Fruit fly (Drosophila melanogaster): ENCODE measurements around the gene MtnA.

The MtnA gene

dm6 chr3R:9754487-9754886 lies 29.7 kb downstream of the MtnA start, which contains the start of gene Tti1 (continued):
- TF ChIP-seq unc-4 (GFP tag; IDR thresholded peaks at IDR 0.05; ENCODE audit: partially characterized antibody) (0 out of 2 replicates have a peak, but pooled peaks have one; percentile 18), bbx (GFP tag; IDR thresholded peaks at IDR 0.05; ENCODE audit: partially characterized antibody) (peak; percentile 67), Dp (GFP tag; optimal IDR thresholded peaks at IDR 0.05) (peak; percentile 86), CG17361 (GFP tag; IDR thresholded peaks at IDR 0.05) (no peak), hb (GFP tag; IDR thresholded peaks at IDR 0.05; ENCODE audit: partially characterized antibody) (no peak), CG11085 (GFP tag; IDR thresholded peaks at IDR 0.05) (peak; percentile 9; the same call in 1 of the 2 replicates), Doc3 (GFP tag; IDR thresholded peaks at IDR 0.05; ENCODE audit: partially characterized antibody) (0 out of 3 replicates have a peak, but pooled peaks have one; percentile 43), MBD-R2 (GFP tag; IDR thresholded peaks at IDR 0.05) (peak; percentile 84), Sin3A (optimal IDR thresholded peaks at IDR 0.05) (peak; percentile 26), tna (GFP tag; IDR thresholded peaks at IDR 0.05; ENCODE audit: partially characterized antibody) (peak; percentile 36; the same call in 1 of the 2 replicates), Dll (GFP tag; IDR thresholded peaks at IDR 0.05; ENCODE audit: partially characterized antibody) (peak; percentile 48; the same call in 1 of the 4 replicates)

DNA sequence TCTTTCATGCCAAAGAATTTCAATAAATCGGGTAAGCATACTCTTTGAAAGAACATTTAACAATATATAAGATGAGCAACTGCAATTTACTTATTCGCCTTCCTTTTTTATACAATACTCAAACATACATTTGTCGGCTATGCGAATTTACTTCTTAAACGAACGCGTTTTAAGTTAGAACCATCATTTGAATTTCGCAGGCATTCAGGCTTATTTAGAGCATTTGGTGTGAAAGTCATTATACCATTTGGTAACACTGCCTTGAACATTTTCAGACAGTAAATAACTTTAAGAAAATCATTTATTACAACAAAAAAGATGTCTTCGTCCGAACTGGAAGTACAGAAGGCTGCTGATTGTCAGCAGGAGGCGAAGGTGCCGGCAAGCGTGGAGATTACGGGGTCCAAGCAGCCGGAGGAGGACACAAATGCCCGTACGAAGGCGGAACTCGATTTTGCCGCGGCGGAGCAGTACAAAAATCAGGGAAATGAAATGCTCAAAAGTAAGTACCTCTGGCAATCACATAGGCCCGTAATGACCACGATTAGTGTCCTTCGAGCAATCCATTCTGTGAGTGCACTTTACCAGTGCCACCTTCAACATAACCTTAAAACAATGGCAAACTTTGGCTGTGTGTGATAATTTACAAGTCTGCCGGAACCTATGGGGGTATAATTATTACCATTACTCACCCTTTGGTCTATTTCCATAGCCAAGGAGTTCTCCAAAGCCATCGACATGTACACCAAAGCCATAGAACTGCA lies 36.1 kb downstream of the MtnA start:
- TF ChIP-seq sens-2 (GFP tag; IDR thresholded peaks at IDR 0.05) (no peak), HmgZ (tag; optimal IDR thresholded peaks at IDR 0.05) (no peak), en (GFP tag; optimal IDR thresholded peaks at IDR 0.05) (no peak), CG10654 (GFP tag; optimal IDR thresholded peaks at IDR 0.05) (no peak), bigmax (GFP tag; optimal IDR thresholded peaks at IDR 0.05) (peak; percentile 90), Pdp1 (GFP tag; optimal IDR thresholded peaks at IDR 0.05) (no peak), pfk (GFP tag; optimal IDR thresholded peaks at IDR 0.05) (no peak), Spps (tag; optimal IDR thresholded peaks at IDR 0.05) (no peak), sc (optimal IDR thresholded peaks at IDR 0.05) (no peak), sc (GFP tag; optimal IDR thresholded peaks at IDR 0.05) (no peak), CG30431 (GFP tag; optimal IDR thresholded peaks at IDR 0.05) (no peak), E2f2 (GFP tag; IDR thresholded peaks at IDR 0.05) (peak; percentile 80), CG1603 (tag; optimal IDR thresholded peaks at IDR 0.05) (no peak), Ptx1 (GFP tag; IDR thresholded peaks at IDR 0.05) (no peak), E2f1 (GFP tag; IDR thresholded peaks at IDR 0.05) (no peak), onecut (GFP tag; IDR thresholded peaks at IDR 0.05) (no peak), Myb (GFP tag; optimal IDR thresholded peaks at IDR 0.05) (peak; percentile 15), Lhr (GFP tag; optimal IDR thresholded peaks at IDR 0.05) (no peak), MESR4 (GFP tag; optimal IDR thresholded peaks at IDR 0.05) (peak; percentile 60), knrl (GFP tag; IDR thresholded peaks at IDR 0.05; ENCODE audit: partially characterized antibody) (no peak), CG11695 (GFP tag; IDR thresholded peaks at IDR 0.05) (no peak), org-1 (GFP tag; optimal IDR thresholded peaks at IDR 0.05) (no peak), CG11723 (GFP tag; optimal IDR thresholded peaks at IDR 0.05) (no peak), pho (GFP tag; optimal IDR thresholded peaks at IDR 0.05) (no peak), CG31388 (GFP tag; optimal IDR thresholded peaks at IDR 0.05) (no peak), sens (GFP tag) (peak; percentile 18), CG15011 (GFP tag; optimal IDR thresholded peaks at IDR 0.05) (no peak), unpg (GFP tag; optimal IDR thresholded peaks at IDR 0.05) (no peak), Sry-δ (GFP tag; optimal IDR thresholded peaks at IDR 0.05) (no peak), Ets97D (GFP tag; optimal IDR thresholded peaks at IDR 0.05) (no peak), Chrac-16 (GFP tag; optimal IDR thresholded peaks at IDR 0.05) (no peak), CG13296 (GFP tag; optimal IDR thresholded peaks at IDR 0.05) (no peak), crc (GFP tag; optimal IDR thresholded peaks at IDR 0.05) (no peak), HLHmδ (GFP tag; optimal IDR thresholded peaks at IDR 0.05) (no peak), pzg (GFP tag; optimal IDR thresholded peaks at IDR 0.05) (peak; percentile 50), CG7839 (tag; optimal IDR thresholded peaks at IDR 0.05) (no peak), Gug (GFP tag; IDR thresholded peaks at IDR 0.05) (no peak), tin (GFP tag; optimal IDR thresholded peaks at IDR 0.05) (no peak), Dp (GFP tag; optimal IDR thresholded peaks at IDR 0.05) (peak; percentile 75)
